Worm (Caenorhabditis elegans) whole organism, L4 larva: ENCODE measurements around the gene pyk-2.

Experiments used
- Y105C5A.15 ChIP-seq: fragments of 200-800 bp; sonication (Bioruptor generic); IDR thresholded peaks from 2 replicates; pipeline ENCODE4 v1.3.6; 2022; ENCODE audit warnings: missing genetic modification characterization, missing compliant biosample characterization
- attf-4 ChIP-seq: sonication (generic microtip); optimal IDR thresholded peaks from 3 replicates; lab custom pipeline; 2017; ENCODE audit warnings: missing biosample characterization, missing genetic modification characterization
- mxl-3 ChIP-seq: fragments of 200-800 bp; sonication (Bioruptor generic); optimal IDR thresholded peaks from 2 replicates; lab custom pipeline; 2018; ENCODE audit warnings: mild to moderate bottlenecking, missing genetic modification characterization, missing compliant biosample characterization
- nhr-6 ChIP-seq: fragments of 150-350 bp; optimal IDR thresholded peaks from 2 replicates; lab custom pipeline; 2014; ENCODE audit warnings: missing biosample characterization, missing genetic modification characterization
- vab-7 ChIP-seq: fragments of 200-800 bp; sonication (Bioruptor generic); IDR thresholded peaks from 2 replicates; pipeline ENCODE4 v1.3.6; 2022; ENCODE audit warnings: missing genetic modification reagents, missing genetic modification characterization, missing compliant biosample characterization

- peak; percentile 8 for TF ChIP-seq mxl-3 (GFP tag; lab: Kevin White, UChicago)
- no peak for TF ChIP-seq Y105C5A.15 (GFP tag; lab: Robert Waterston, UW)
- no peak for TF ChIP-seq attf-4 (tag; lab: Kevin White, UChicago)
- peak; percentile 65 for TF ChIP-seq nhr-6 (tag; lab: Kevin White, UChicago)
- TF ChIP-seq vab-7, result no peak
Observed at ce11 chrIV:10933062-10933552, 23.4 kb downstream of the pyk-2 start, which contains the start of the genes dnc-1 and lsm-7.
